Fruit fly (Drosophila melanogaster): ENCODE measurements around the gene Dyrk3.

DNA sequence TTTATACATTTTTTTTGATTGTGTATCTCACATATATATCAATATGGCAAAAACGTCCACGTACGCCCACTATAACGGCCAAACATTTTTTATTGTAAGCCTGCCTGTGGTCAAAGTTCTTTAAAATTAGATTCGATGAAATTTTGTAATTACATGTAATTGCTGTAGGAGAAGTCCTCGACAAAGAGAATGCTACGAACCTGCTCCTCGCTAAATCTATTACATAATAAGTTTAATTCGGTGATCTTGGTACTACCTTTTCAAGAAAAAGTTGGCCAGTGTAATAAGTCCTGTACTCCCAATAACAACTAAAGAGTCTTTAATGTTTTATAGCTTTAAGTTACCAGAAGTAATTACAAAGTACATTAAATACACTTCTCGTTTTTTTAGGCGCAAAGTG is 38.9 kb downstream of the Dyrk3 start:
- TF ChIP-seq rn (GFP tag; IDR thresholded peaks at IDR 0.05) (no peak), Snoo (tag; optimal IDR thresholded peaks at IDR 0.05) (no peak), CG8301 (tag; optimal IDR thresholded peaks at IDR 0.05) (no peak), D1 (tag; optimal IDR thresholded peaks at IDR 0.05) (no peak)
